Fruit fly (Drosophila melanogaster): Measurements from ENCODE around the gene Octbeta1R.

The Octbeta1R gene

DNA sequence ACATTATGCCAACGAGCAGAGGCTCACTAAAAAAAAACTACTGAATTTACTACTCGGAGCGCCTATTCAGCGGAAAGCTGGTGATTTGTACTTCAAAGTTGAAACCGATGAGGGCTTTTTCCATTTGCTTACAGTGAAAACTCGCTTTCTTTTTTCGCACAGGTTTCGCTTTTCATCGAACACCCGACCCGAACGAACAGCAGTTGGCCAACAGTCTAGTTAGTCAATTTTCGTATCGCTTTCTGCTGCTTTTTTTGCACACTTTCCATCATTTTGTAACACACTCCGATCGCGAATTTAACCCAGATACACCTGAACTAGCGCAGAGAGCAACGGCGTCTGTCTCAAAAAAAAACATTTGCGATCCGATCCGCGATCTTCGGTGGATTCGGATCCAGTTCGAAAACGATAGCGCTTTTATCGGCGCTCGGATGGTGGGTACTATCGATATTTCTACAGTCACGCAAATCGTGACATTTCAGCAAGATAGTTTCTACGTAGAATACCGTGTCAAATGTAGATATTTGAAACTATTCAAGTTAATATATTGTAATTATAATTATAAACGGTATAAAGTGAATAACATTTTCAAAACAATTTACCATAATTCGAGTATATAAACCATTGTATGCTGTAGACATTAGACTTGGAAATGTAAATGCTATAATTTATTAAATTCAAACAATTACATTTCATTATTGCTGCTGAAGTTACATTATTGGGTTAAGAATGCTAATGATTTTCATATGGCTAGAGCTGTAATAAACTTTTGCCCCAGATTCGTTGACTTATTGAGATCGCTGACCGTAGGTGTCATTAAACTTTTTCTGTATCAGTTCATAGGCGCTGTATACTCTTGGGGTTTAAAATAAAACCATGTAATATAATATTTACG, 31.5 kb downstream of the Octbeta1R start, which contains the start of gene CG5346:
Gene CG5346, minus strand, starts transcription at position 400 of the 895 bp plus-strand sequence.
- TF ChIP-seq usp (GFP tag; optimal IDR thresholded peaks at IDR 0.05), result no peak
- no peak for TF ChIP-seq Dll (optimal IDR thresholded peaks at IDR 0.05)
- TF ChIP-seq EcR (GFP tag; optimal IDR thresholded peaks at IDR 0.05), result no peak
- no peak for TF ChIP-seq pan (optimal IDR thresholded peaks at IDR 0.05)
- no peak for TF ChIP-seq CG8478 (optimal IDR thresholded peaks at IDR 0.05)
- no peak for TF ChIP-seq psq (optimal IDR thresholded peaks at IDR 0.05)

DNA sequence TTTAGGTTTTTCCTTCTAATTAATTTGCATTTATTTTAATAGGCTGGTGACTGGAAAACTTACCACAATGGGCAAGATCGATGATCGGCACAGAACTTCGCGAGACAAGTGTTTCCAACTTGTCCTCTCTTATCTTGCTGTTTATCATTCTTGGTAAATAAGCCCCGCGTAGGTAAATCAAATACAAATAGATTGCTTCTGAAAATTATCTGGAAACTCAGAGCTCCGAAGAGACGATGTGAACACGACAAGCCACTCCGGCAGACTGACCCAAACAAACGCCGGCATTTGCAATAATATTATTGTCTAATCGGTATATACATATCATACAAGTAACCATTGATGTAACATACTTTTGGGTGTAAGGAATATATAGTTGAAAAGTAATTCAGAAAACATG, 33.3 kb downstream of the Octbeta1R start, which contains the start of gene CG33099:
Gene CG33099, minus strand, starts transcription at position 268 of the 400 bp plus-strand sequence.
- TF ChIP-seq CG8478 (optimal IDR thresholded peaks at IDR 0.05) (no peak), psq (optimal IDR thresholded peaks at IDR 0.05) (no peak), EcR (GFP tag; optimal IDR thresholded peaks at IDR 0.05) (no peak), Dll (optimal IDR thresholded peaks at IDR 0.05) (no peak), usp (GFP tag; optimal IDR thresholded peaks at IDR 0.05) (no peak), pan (optimal IDR thresholded peaks at IDR 0.05) (no peak)

DNA sequence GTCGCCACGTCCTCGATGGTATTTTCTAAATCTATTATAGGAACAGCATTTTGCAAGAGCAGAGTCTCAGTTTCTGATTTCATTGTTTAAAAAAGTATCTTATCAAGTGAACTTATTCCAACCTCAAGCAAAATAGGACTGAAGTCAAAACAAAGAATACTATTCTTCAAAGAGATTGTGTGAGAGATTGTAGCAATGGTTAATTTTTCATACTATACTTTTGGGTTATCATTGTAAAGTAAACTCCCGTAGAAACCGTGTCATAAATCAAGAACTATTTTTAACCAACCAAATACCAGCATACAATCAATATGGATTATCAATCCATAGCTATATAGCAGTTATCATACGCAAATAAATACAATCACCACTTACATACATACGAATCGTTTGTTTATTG, 34.8 kb downstream of the Octbeta1R start, which contains the start of gene CG33093:
Gene CG33093, minus strand, starts transcription at position 122 of the 400 bp plus-strand sequence.
- TF ChIP-seq EcR (GFP tag; optimal IDR thresholded peaks at IDR 0.05) (no peak), psq (optimal IDR thresholded peaks at IDR 0.05) (no peak), Dll (optimal IDR thresholded peaks at IDR 0.05) (no peak), usp (GFP tag; optimal IDR thresholded peaks at IDR 0.05) (no peak), CG8478 (optimal IDR thresholded peaks at IDR 0.05) (no peak), pan (optimal IDR thresholded peaks at IDR 0.05) (no peak)

DNA sequence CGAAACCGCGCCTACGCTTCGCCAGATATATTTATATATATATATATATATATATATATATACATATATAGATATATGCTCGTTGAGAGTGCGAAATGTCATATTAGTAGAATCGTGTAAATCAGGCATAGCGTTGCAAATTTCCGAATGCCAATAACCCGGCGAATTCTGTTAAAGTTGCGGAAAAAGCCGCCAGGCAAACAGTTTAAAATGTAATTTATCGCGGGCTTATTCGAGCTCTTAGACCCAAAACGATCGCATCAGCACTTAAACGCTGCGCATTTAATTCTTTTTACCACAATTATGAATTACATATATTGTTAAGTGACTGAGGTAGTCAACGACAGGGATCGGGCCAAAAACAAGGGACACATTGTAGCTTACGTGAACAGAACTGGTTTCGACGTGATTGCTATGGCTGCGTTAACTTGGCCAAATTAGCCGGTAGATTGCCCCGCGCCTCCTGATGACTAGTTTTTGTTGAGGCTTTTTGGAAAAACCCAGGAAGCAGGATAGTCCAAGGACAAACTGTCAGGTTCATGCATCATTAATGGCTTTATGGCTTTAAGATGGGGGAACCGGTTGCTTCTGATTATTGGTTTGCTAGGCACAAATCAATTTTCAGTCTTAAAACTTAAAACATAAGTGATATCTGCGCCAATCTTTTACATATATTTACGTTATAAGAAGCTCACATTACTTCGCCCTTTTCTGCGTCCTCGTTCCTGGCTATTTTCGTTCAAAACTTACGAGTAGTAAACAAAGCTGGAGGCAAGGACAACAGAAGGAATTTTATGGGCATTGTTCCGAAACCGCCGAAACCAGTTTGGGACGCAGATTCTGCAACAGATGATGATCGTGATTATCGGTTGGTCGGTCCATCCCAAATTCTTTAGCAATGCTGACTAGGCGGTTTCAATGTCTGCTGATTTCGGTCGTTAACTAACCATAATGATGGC, 37.2 kb downstream of the Octbeta1R start:
- TF ChIP-seq CG8478 (optimal IDR thresholded peaks at IDR 0.05), result no peak
- no peak for TF ChIP-seq Dll (optimal IDR thresholded peaks at IDR 0.05)
- TF ChIP-seq usp (GFP tag; optimal IDR thresholded peaks at IDR 0.05), result no peak
- TF ChIP-seq EcR (GFP tag; optimal IDR thresholded peaks at IDR 0.05), result no peak
- TF ChIP-seq psq (optimal IDR thresholded peaks at IDR 0.05), result no peak
- no peak for TF ChIP-seq pan (optimal IDR thresholded peaks at IDR 0.05)

DNA sequence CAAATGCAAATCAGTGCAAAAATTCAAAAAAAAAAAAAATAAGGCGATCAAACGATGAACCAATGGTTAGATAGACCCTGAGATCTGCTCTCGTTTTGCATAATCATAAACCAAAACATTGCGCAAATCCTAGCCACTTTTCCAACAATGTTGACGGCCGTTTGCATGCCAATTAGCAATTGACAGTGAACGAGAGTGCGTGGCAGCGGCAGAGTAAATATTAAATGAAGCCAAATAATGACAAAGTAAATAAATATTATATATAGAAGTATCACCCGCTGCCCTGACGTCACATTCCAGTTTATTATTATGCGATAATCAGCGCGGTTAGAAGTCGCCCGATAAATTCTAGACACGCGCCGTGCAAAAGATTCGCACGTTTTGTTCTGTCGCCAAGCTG, 38.9 kb downstream of the Octbeta1R start:
- TF ChIP-seq psq (optimal IDR thresholded peaks at IDR 0.05), result no peak

DNA sequence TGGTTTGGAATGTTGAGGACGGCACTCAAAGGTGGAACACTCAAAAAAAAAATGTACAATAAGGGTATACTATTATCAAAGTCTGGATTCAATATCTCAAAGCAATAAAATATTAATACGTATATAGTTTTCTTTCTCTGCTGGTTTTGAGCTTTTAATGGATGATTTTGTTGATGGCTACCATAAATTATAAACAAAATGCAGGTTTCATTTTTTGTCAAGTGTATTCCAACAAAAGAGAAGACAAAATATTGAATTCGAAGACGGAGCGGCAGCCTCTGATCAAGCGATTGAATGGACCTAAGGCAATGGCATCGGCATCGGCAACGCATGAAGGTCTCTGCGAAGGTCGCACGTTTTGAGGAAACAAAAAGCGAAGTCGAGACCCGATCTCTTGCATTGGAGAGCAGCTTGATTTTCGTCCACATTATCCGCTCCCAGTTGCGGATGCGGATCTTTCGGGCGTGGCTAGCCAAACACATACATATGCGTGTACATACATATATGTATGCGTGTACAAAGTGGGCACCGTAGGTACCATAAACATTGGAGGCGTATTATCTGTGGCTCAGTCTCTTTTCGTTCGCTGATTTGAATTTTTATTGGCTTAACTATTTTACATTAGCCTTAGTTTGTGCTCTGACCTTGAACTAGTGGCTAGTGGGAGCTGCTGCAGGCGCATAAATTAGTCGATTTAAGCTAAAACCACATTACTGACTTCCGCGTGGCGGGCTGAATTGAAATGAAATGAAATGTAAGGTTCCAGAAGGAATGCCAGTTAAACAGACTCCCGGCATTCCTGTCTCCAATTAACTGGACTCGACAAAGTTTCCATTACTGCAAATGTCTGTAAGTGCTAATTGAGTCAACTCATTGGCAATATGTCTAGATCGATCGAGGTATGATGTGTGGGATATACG, 39.7 kb downstream of the Octbeta1R start:
- TF ChIP-seq Dll (optimal IDR thresholded peaks at IDR 0.05), result no peak

DNA sequence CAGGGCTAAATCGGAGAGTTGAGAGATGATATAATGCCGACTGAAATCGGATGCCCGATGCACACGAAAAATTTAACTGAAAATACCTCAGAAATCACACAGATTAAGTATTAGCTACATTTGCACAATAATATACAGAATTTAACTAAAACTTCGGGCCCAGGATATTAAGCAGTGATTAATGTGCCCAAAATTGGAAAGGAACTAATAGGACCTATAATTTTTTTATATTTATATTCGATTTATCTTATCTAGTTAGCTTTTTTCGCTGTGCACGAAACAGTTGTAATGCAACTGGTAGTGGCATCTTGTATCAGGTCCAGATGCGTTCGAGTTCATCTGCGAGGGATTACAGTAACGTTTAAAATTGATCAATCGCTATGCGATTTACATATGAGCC, 41.9 kb downstream of the Octbeta1R start:
- TF ChIP-seq psq (optimal IDR thresholded peaks at IDR 0.05), result no peak
- TF ChIP-seq pan (optimal IDR thresholded peaks at IDR 0.05), result no peak
- TF ChIP-seq usp (GFP tag; optimal IDR thresholded peaks at IDR 0.05), result no peak
- no peak for TF ChIP-seq Dll (optimal IDR thresholded peaks at IDR 0.05)
- TF ChIP-seq CG8478 (optimal IDR thresholded peaks at IDR 0.05), result no peak
- no peak for TF ChIP-seq EcR (GFP tag; optimal IDR thresholded peaks at IDR 0.05)

DNA sequence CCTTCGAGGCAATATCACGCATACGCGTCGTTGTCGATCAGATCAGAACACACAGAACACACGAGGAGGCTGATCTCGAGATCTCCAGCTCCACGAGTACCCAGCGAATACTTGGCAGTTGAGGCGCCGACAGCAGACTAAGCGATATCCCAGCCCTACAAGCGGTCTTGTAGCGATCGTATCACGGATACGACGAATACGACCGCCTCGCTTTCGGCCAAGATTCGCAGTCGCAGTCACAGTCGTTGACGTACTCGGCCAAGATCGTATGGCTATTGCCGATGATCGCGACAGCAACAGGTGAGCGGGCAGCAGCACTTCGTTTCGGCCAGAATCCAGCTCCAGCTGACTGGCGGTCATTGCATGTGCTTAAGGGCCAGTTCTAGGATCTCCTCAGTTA, 42.7 kb downstream of the Octbeta1R start, which contains the start of gene CG5326:
Gene CG5326, minus strand, starts transcription at position 158 of the 400 bp plus-strand sequence.
- TF ChIP-seq pan (optimal IDR thresholded peaks at IDR 0.05) (no peak), CG8478 (optimal IDR thresholded peaks at IDR 0.05) (no peak), usp (GFP tag; optimal IDR thresholded peaks at IDR 0.05) (no peak), EcR (GFP tag; optimal IDR thresholded peaks at IDR 0.05) (no peak), Dll (optimal IDR thresholded peaks at IDR 0.05) (no peak), psq (optimal IDR thresholded peaks at IDR 0.05) (no peak)

DNA sequence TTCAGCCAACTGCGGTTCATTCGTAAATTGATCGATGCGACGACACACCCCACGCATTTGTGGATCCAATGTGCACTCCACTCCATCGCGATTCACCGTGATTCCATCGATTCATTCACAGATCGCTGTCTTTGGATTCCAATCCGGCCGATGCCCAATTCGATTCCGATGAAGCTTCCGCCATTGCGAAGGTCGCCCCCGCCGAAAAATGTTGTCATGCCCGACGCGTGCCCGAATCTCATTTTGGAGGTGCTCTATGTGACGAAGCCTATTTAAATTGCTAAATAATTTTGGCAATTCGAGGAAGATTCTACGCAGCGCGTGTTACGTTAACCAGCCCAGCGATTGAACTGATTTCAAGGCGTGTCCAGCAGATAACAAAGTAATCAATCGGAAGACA, 43.7 kb downstream of the Octbeta1R start:
- TF ChIP-seq Dll (optimal IDR thresholded peaks at IDR 0.05) (no peak), EcR (GFP tag; optimal IDR thresholded peaks at IDR 0.05) (no peak), pan (optimal IDR thresholded peaks at IDR 0.05) (no peak), usp (GFP tag; optimal IDR thresholded peaks at IDR 0.05) (no peak), CG8478 (optimal IDR thresholded peaks at IDR 0.05) (no peak), psq (optimal IDR thresholded peaks at IDR 0.05) (no peak)

DNA sequence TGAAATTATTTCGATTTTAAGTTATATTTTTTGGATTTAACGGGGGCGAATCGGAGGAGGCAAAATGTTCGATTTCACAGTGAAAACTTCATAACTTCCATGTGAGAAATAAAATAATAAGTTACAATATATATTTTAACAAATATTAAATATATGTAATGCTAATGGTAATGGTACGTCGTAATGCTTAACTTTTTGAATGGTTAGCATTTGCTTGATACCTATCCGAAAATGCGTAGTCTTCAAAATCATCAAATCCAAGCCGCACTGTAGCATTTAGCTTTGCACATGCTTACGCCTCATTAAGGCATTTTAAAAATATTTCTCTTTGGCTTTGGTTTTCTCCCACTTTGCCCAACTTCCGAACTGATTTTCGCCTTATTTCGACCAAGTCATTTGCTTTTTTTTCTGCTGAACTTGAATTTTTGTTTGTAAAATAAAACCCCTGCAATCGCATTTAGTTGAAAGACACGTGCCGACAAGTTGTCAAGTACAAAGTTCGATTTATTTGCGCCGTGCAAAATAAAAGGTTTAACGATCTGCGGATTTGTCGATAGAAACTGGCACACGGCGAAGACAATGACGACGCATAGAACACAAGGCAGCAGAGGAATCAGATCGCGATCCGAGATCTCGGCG, 45.9 kb downstream of the Octbeta1R start:
- TF ChIP-seq EcR (GFP tag; optimal IDR thresholded peaks at IDR 0.05), result no peak
- TF ChIP-seq CG8478 (optimal IDR thresholded peaks at IDR 0.05), result no peak
- TF ChIP-seq psq (optimal IDR thresholded peaks at IDR 0.05), result no peak
- no peak for TF ChIP-seq usp (GFP tag; optimal IDR thresholded peaks at IDR 0.05)
- TF ChIP-seq pan (optimal IDR thresholded peaks at IDR 0.05), result no peak
- TF ChIP-seq Dll (optimal IDR thresholded peaks at IDR 0.05), result no peak
